Fruit fly (Drosophila melanogaster) whole organism, pupa: ENCODE data around the gene CG31675.

Experiments used
- CG14655 ChIP-seq: fragments of 200-800 bp; sonication (Bioruptor generic); optimal IDR thresholded peaks from 3 replicates; lab custom pipeline; 2017; ENCODE audit warnings: mild to moderate bottlenecking, missing biosample characterization, missing genetic modification reagents, missing genetic modification characterization
- CG15710 ChIP-seq: fragments of 200-800 bp; sonication (Bioruptor generic); optimal IDR thresholded peaks from 2 replicates; lab custom pipeline; 2018; ENCODE audit warnings: missing biosample characterization, mild to moderate bottlenecking, missing genetic modification characterization, moderate library complexity
- CG32121 ChIP-seq: fragments of 200-800 bp; sonication (Bioruptor generic); IDR thresholded peaks from 2 replicates; pipeline ENCODE4 v1.3.6; 2022; ENCODE audit warnings: missing biosample characterization, missing genetic modification characterization
- CG34367 ChIP-seq: fragments of 200-800 bp; sonication (Bioruptor generic); optimal IDR thresholded peaks from 2 replicates; lab custom pipeline; 2018; ENCODE audit warnings: missing biosample characterization, mild to moderate bottlenecking, missing genetic modification characterization
- CG4496 ChIP-seq: fragments of 200-800 bp; sonication (Bioruptor generic); IDR thresholded peaks from 3 replicates; pipeline ENCODE4 v1.3.6; 2022; ENCODE audit warnings: missing biosample characterization, missing genetic modification characterization
- CG8159 ChIP-seq: fragments of 200-800 bp; sonication (Bioruptor generic); optimal IDR thresholded peaks from 3 replicates; lab custom pipeline; 2018; ENCODE audit warnings: missing biosample characterization, mild to moderate bottlenecking, missing genetic modification characterization, moderate library complexity
- CG9948 ChIP-seq: fragments of 200-800 bp; sonication (Bioruptor generic); optimal IDR thresholded peaks from 2 replicates; lab custom pipeline; 2018; ENCODE audit warnings: missing biosample characterization, mild to moderate bottlenecking, missing genetic modification characterization, moderate library complexity
- D1 ChIP-seq: fragments of 200-800 bp; sonication (Bioruptor generic); optimal IDR thresholded peaks from 2 replicates; lab custom pipeline; 2018; ENCODE audit warnings: missing biosample characterization, mild to moderate bottlenecking, missing genetic modification characterization, moderate library complexity
- EcR ChIP-seq: fragments of 200-800 bp; sonication (Bioruptor generic); optimal IDR thresholded peaks from 3 replicates; lab custom pipeline; 2019; ENCODE audit warnings: missing biosample characterization, missing genetic modification characterization, mild to moderate bottlenecking, moderate library complexity, missing genetic modification reagents
- Ets98B ChIP-seq: fragments of 200-800 bp; sonication (Bioruptor generic); IDR thresholded peaks from 2 replicates; pipeline ENCODE4 v1.3.6; 2022; ENCODE audit warnings: missing biosample characterization, missing genetic modification characterization
- Pif1B ChIP-seq: fragments of 200-800 bp; sonication (Bioruptor generic); optimal IDR thresholded peaks from 3 replicates; lab custom pipeline; 2016; ENCODE audit warnings: missing biosample characterization, missing genetic modification characterization
- Snoo ChIP-seq: fragments of 200-800 bp; sonication (Bioruptor generic); optimal IDR thresholded peaks from 3 replicates; lab custom pipeline; 2017; ENCODE audit warnings: missing biosample characterization, mild to moderate bottlenecking, missing genetic modification characterization, inconsistent platforms
- fd96Ca ChIP-seq: fragments of 200-800 bp; sonication (Bioruptor generic); IDR thresholded peaks from 3 replicates; pipeline ENCODE4 v1.3.6; 2022; ENCODE audit warnings: missing biosample characterization, missing genetic modification characterization

- no peak for TF ChIP-seq Ets98B (GFP tag; lab: Robert Waterston, UW)
- no peak for TF ChIP-seq D1 (tag; lab: Kevin White, UChicago)
- TF ChIP-seq Pif1B (GFP tag; lab: Kevin White, UChicago) = no peak
- no peak for TF ChIP-seq CG15710
- no peak for TF ChIP-seq CG8159 (tag; lab: Kevin White, UChicago)
- TF ChIP-seq CG14655 (GFP tag; lab: Kevin White, UChicago) = no peak
- TF ChIP-seq CG32121 (GFP tag; lab: Robert Waterston, UW) = no peak
- no peak for TF ChIP-seq CG9948 (tag; lab: Kevin White, UChicago)
- TF ChIP-seq CG4496 (GFP tag; lab: Robert Waterston, UW) = no peak
- TF ChIP-seq EcR = no peak
- TF ChIP-seq CG34367 (tag; lab: Kevin White, UChicago) = no peak
- no peak for TF ChIP-seq fd96Ca (GFP tag; lab: Robert Waterston, UW)
- no peak for TF ChIP-seq Snoo
Observed at dm6 chr2L:20858371-20859340, 8.9 kb upstream of the CG31675 start, which contains the start of gene bero.
